Worm (Caenorhabditis elegans) whole organism, midembryonic: Measurements from ENCODE around the gene fbxb-45.

Experiments
- T22C8.4 ChIP-seq: fragments of 200-800 bp; sonication (Bioruptor generic); IDR thresholded peaks from 2 replicates; pipeline ENCODE4 v1.3.6; 2022; ENCODE audit warnings: missing genetic modification characterization, missing compliant biosample characterization
- cog-1 ChIP-seq: sonication (generic microtip); optimal IDR thresholded peaks from 2 replicates; lab custom pipeline; 2016; ENCODE audit warnings: missing genetic modification characterization, missing compliant biosample characterization
- flt-1 ChIP-seq: fragments of 200-800 bp; sonication (Bioruptor generic); IDR thresholded peaks from 2 replicates; pipeline ENCODE4 v1.3.6; 2022; ENCODE audit warnings: missing genetic modification characterization, missing compliant biosample characterization
- klf-2 ChIP-seq: fragments of 200-800 bp; sonication (Bioruptor generic); conservative IDR thresholded peaks from 2 replicates; pipeline ENCODE4 v1.3.6; 2022; ENCODE audit warnings: missing genetic modification reagents, missing genetic modification characterization, missing compliant biosample characterization
- med-1 ChIP-seq: sonication (generic microtip); optimal IDR thresholded peaks from 2 replicates; lab custom pipeline; 2017; ENCODE audit warnings: missing genetic modification characterization, mild to moderate bottlenecking, missing compliant biosample characterization, antibody characterized with exemption, missing genetic modification reagents; ENCODE audit not compliant: insufficient read depth
- ref-1 ChIP-seq: fragments of 200-800 bp; sonication (Bioruptor generic); conservative IDR thresholded peaks from 2 replicates; pipeline ENCODE4 v1.3.6; 2022; ENCODE audit warnings: missing genetic modification reagents, missing genetic modification characterization, missing compliant biosample characterization
- ztf-23 ChIP-seq: fragments of 200-800 bp; sonication (Bioruptor generic); IDR thresholded peaks from 2 replicates; pipeline ENCODE4 v1.3.6; 2022; ENCODE audit warnings: missing genetic modification reagents, missing genetic modification characterization, missing compliant biosample characterization

ce11 chrII:1090743-1091142 is 46.9 kb upstream of the fbxb-45 start:
- TF ChIP-seq klf-2 (no peak), T22C8.4 (GFP tag; lab: Robert Waterston, UW) (no peak), flt-1 (no peak), cog-1 (tag; lab: Kevin White, UChicago) (no peak), ztf-23 (no peak), med-1 (GFP tag; lab: Kevin White, UChicago) (no peak), ref-1 (GFP tag; lab: Robert Waterston, UW) (no peak)
